In the genomic region with DNA sequence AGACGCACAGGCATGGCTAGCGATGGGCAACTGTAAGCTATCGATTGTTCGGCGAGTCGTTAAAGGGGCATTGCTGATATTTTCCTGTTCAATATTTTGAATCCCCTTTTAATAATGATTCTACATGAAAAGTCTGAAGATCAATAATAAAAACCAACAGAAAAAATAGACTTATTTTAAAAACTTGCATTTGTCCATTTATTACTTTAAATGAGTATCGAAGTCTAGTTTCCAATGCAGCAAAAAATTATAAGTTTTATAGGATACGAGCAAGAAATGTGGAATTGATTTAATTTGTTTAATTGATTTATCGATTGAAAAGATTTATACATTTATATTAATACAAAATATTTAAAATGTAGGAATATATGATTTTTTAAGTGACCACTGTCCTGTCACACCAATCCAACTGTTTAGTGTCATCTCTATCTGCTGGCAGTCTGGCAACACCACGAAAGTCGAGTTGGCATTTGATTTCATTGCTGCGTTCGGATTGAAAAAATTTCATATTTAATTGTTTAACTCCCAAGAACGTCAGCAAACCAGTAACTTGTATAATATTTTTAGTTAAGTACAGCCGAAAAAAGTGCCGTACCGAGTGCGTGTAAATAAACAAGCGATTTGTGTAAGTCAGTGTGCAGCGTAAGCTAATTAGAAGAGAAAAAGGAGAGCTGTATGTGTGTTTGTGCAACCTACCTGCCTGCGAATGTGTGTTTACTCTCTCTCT, we compare ENCODE assay signal across 5 fruit fly cellular contexts.
TF ChIP-seq lines count a peak whose summit lies in the region.

TSS of gene CG1824 (minus strand) at position 15 of the 727 bp plus-strand sequence.
TSS of gene Sec16 (plus strand) at position 438 of the 727 bp plus-strand sequence.

- no peak for TF ChIP-seq CTCF in whole organism, embryonic (GFP tag; optimal IDR thresholded peaks at IDR 0.05; lab: Kevin White, UChicago)

TF ChIP-seq in whole organism, adult, 20 proteins besides CTCF, POLR2A, EP300 and RAD21 (continues in another document):
- TF ChIP-seq CG11617 (GFP tag; optimal IDR thresholded peaks at IDR 0.05; lab: Kevin White, UChicago): peak; percentile 69
- no peak for TF ChIP-seq cic (GFP tag; optimal IDR thresholded peaks at IDR 0.05; lab: Kevin White, UChicago)
- TF ChIP-seq ovo (GFP tag; optimal IDR thresholded peaks at IDR 0.05; lab: Kevin White, UChicago): peak; percentile 60
- TF ChIP-seq tj (GFP tag; optimal IDR thresholded peaks at IDR 0.05; lab: Kevin White, UChicago): peak; percentile 68
- TF ChIP-seq CG1620 (GFP tag; optimal IDR thresholded peaks at IDR 0.05; lab: Kevin White, UChicago): peak; percentile 45
- peak; percentile 61 for TF ChIP-seq CG7101 (tag; optimal IDR thresholded peaks at IDR 0.05; lab: Kevin White, UChicago)
- TF ChIP-seq cnc (optimal IDR thresholded peaks at IDR 0.05; lab: Kevin White, UChicago): no peak
- TF ChIP-seq Crg-1 (GFP tag; optimal IDR thresholded peaks at IDR 0.05; lab: Kevin White, UChicago): peak; percentile 12
- peak; percentile 15 for TF ChIP-seq CG7045 (GFP tag; optimal IDR thresholded peaks at IDR 0.05; lab: Kevin White, UChicago)
- TF ChIP-seq Mnt (GFP tag; optimal IDR thresholded peaks at IDR 0.05; lab: Kevin White, UChicago): no peak
- TF ChIP-seq CG33017 (tag; optimal IDR thresholded peaks at IDR 0.05; lab: Kevin White, UChicago): no peak
- no peak for TF ChIP-seq bab1 (GFP tag; optimal IDR thresholded peaks at IDR 0.05; lab: Kevin White, UChicago)
- peak; percentile 31 for TF ChIP-seq CG14711 (tag; optimal IDR thresholded peaks at IDR 0.05; lab: Kevin White, UChicago)
- TF ChIP-seq CG12768 (GFP tag; optimal IDR thresholded peaks at IDR 0.05; lab: Kevin White, UChicago): no peak
- no peak for TF ChIP-seq Clk (GFP tag; optimal IDR thresholded peaks at IDR 0.05; lab: Kevin White, UChicago)
- no peak for TF ChIP-seq kay (GFP tag; lab: Kevin White, UChicago; ENCODE audit: borderline replicate concordance)

TF ChIP-seq in whole organism, embryonic, 481 proteins besides CTCF, POLR2A, EP300 and RAD21 (continues in another document):
- no peak for TF ChIP-seq CG8089 (GFP tag; optimal IDR thresholded peaks at IDR 0.05; lab: Kevin White, UChicago)
- no peak for TF ChIP-seq wdn (GFP tag; IDR thresholded peaks at IDR 0.05; lab: Robert Waterston, UW)
- no peak for TF ChIP-seq peb (GFP tag; IDR thresholded peaks at IDR 0.05; lab: Robert Waterston, UW)
- TF ChIP-seq grn (GFP tag; optimal IDR thresholded peaks at IDR 0.05; lab: Kevin White, UChicago): no peak
- no peak for TF ChIP-seq pum (GFP tag; optimal IDR thresholded peaks at IDR 0.05; lab: Kevin White, UChicago)
- TF ChIP-seq nmo (GFP tag; optimal IDR thresholded peaks at IDR 0.05; lab: Kevin White, UChicago): peak; percentile 70
- TF ChIP-seq D19B (GFP tag; optimal IDR thresholded peaks at IDR 0.05; lab: Kevin White, UChicago): no peak
- TF ChIP-seq CG9727 (GFP tag; optimal IDR thresholded peaks at IDR 0.05; lab: Kevin White, UChicago): peak; percentile 54
- peak; percentile 56 for TF ChIP-seq CG4424 (GFP tag; optimal IDR thresholded peaks at IDR 0.05; lab: Kevin White, UChicago)
- 0 out of 3 replicates have a peak, but pooled peaks have one; percentile 7 for TF ChIP-seq CG7357 (GFP tag; IDR thresholded peaks at IDR 0.05; lab: Robert Waterston, UW)
- no peak for TF ChIP-seq HHEX (GFP tag; optimal IDR thresholded peaks at IDR 0.05; lab: Kevin White, UChicago)
- TF ChIP-seq Gug (GFP tag; IDR thresholded peaks at IDR 0.05; lab: Robert Waterston, UW): peak; percentile 57; the same call in 2 of the 4 replicates
- TF ChIP-seq Adf1 (GFP tag; IDR thresholded peaks at IDR 0.05; lab: Robert Waterston, UW): no peak
- TF ChIP-seq CG10462 (GFP tag; optimal IDR thresholded peaks at IDR 0.05; lab: Kevin White, UChicago): peak; percentile 16
- TF ChIP-seq Doc2 (GFP tag; IDR thresholded peaks at IDR 0.05; lab: Robert Waterston, UW): no peak
- no peak for TF ChIP-seq NK7.1 (GFP tag; optimal IDR thresholded peaks at IDR 0.05; lab: Kevin White, UChicago)
- no peak for TF ChIP-seq CG11093 (GFP tag; IDR thresholded peaks at IDR 0.05; lab: Robert Waterston, UW)

TF ChIP-seq in whole organism, prepupa, 60 proteins besides CTCF, POLR2A, EP300 and RAD21 (continues in another document):
- TF ChIP-seq net (GFP tag; optimal IDR thresholded peaks at IDR 0.05; lab: Kevin White, UChicago) (peak; percentile 7), CG31627 (GFP tag; optimal IDR thresholded peaks at IDR 0.05; lab: Kevin White, UChicago) (peak; percentile 41), CG8632 (GFP tag; optimal IDR thresholded peaks at IDR 0.05; lab: Kevin White, UChicago) (no peak), CG11294 (GFP tag; IDR thresholded peaks at IDR 0.05; lab: Robert Waterston, UW) (no peak), CG10631 (GFP tag; optimal IDR thresholded peaks at IDR 0.05; lab: Kevin White, UChicago) (peak; percentile 70), Eip93F (GFP tag; optimal IDR thresholded peaks at IDR 0.05; lab: Kevin White, UChicago) (no peak), topi (GFP tag; optimal IDR thresholded peaks at IDR 0.05; lab: Kevin White, UChicago) (no peak), CG11762 (GFP tag; optimal IDR thresholded peaks at IDR 0.05; lab: Kevin White, UChicago; ENCODE audit: insufficient read depth) (no peak), Sox15 (GFP tag; optimal IDR thresholded peaks at IDR 0.05; lab: Kevin White, UChicago) (peak; percentile 36), Lpt (GFP tag; optimal IDR thresholded peaks at IDR 0.05; lab: Kevin White, UChicago) (no peak), spab (GFP tag; optimal IDR thresholded peaks at IDR 0.05; lab: Kevin White, UChicago) (no peak), cyc (GFP tag; optimal IDR thresholded peaks at IDR 0.05; lab: Kevin White, UChicago) (peak; percentile 25), esn (GFP tag; optimal IDR thresholded peaks at IDR 0.05; lab: Kevin White, UChicago) (peak; percentile 41), CG8319 (GFP tag; optimal IDR thresholded peaks at IDR 0.05; lab: Kevin White, UChicago) (no peak), CG6808 (GFP tag; optimal IDR thresholded peaks at IDR 0.05; lab: Kevin White, UChicago) (peak; percentile 23), pdm3 (GFP tag; optimal IDR thresholded peaks at IDR 0.05; lab: Kevin White, UChicago) (peak; percentile 39), Sox102F (GFP tag; optimal IDR thresholded peaks at IDR 0.05; lab: Kevin White, UChicago) (no peak), CG8119 (GFP tag; IDR thresholded peaks at IDR 0.05; lab: Robert Waterston, UW) (no peak)

TF ChIP-seq in whole organism, pupa, 21 proteins besides CTCF, POLR2A, EP300 and RAD21:
- TF ChIP-seq Pif1B (GFP tag; optimal IDR thresholded peaks at IDR 0.05; lab: Kevin White, UChicago) (no peak), CG15710 (tag; optimal IDR thresholded peaks at IDR 0.05; lab: Kevin White, UChicago) (peak; percentile 29), gl (tag; optimal IDR thresholded peaks at IDR 0.05; lab: Kevin White, UChicago) (no peak), CG9948 (tag; optimal IDR thresholded peaks at IDR 0.05; lab: Kevin White, UChicago) (peak; percentile 11), rn (GFP tag; IDR thresholded peaks at IDR 0.05; lab: Robert Waterston, UW) (no peak), fd96Ca (GFP tag; IDR thresholded peaks at IDR 0.05; lab: Robert Waterston, UW) (no peak), Ets98B (GFP tag; IDR thresholded peaks at IDR 0.05; lab: Robert Waterston, UW) (no peak), CG8159 (tag; optimal IDR thresholded peaks at IDR 0.05; lab: Kevin White, UChicago) (peak; percentile 29), CG17806 (tag; optimal IDR thresholded peaks at IDR 0.05; lab: Kevin White, UChicago) (no peak), CG10348 (GFP tag; IDR thresholded peaks at IDR 0.05; lab: Robert Waterston, UW) (no peak), Snoo (tag; optimal IDR thresholded peaks at IDR 0.05; lab: Kevin White, UChicago) (peak; percentile 11)

TF ChIP-seq in whole organism, wandering third instar larva, 38 proteins besides CTCF, POLR2A, EP300 and RAD21 (continues in another document):
- TF ChIP-seq Dfd (GFP tag; optimal IDR thresholded peaks at IDR 0.05; lab: Kevin White, UChicago): no peak
- TF ChIP-seq Hr78 (GFP tag; optimal IDR thresholded peaks at IDR 0.05; lab: Kevin White, UChicago): no peak
- TF ChIP-seq CrebA (GFP tag; optimal IDR thresholded peaks at IDR 0.05; lab: Kevin White, UChicago; ENCODE audit: borderline replicate concordance): no peak
- no peak for TF ChIP-seq lola (GFP tag; optimal IDR thresholded peaks at IDR 0.05; lab: Kevin White, UChicago)
- TF ChIP-seq h (GFP tag; optimal IDR thresholded peaks at IDR 0.05; lab: Kevin White, UChicago): no peak
- TF ChIP-seq Myc (optimal IDR thresholded peaks at IDR 0.05; lab: Kevin White, UChicago): no peak
- no peak for TF ChIP-seq pan (optimal IDR thresholded peaks at IDR 0.05; lab: Kevin White, UChicago)
- TF ChIP-seq foxo (GFP tag; optimal IDR thresholded peaks at IDR 0.05; lab: Kevin White, UChicago): peak in 1 of 2 experiments; percentile 61
- no peak for TF ChIP-seq fru (GFP tag; optimal IDR thresholded peaks at IDR 0.05; lab: Kevin White, UChicago)
- no peak for TF ChIP-seq brk (GFP tag; optimal IDR thresholded peaks at IDR 0.05; lab: Kevin White, UChicago)
- no peak for TF ChIP-seq OdsH (GFP tag; optimal IDR thresholded peaks at IDR 0.05; lab: Kevin White, UChicago)
- no peak for TF ChIP-seq br (GFP tag; optimal IDR thresholded peaks at IDR 0.05; lab: Kevin White, UChicago)
- no peak for TF ChIP-seq Rel (GFP tag; optimal IDR thresholded peaks at IDR 0.05; lab: Kevin White, UChicago)
- no peak for TF ChIP-seq Rel (tag; optimal IDR thresholded peaks at IDR 0.05; lab: Kevin White, UChicago)
- TF ChIP-seq Jra (GFP tag; optimal IDR thresholded peaks at IDR 0.05; lab: Kevin White, UChicago): no peak
- TF ChIP-seq CG9705 (GFP tag; optimal IDR thresholded peaks at IDR 0.05; lab: Kevin White, UChicago): peak; percentile 30
- no peak for TF ChIP-seq dsf (GFP tag; optimal IDR thresholded peaks at IDR 0.05; lab: Kevin White, UChicago; ENCODE audit: borderline replicate concordance)
- TF ChIP-seq Hr83 (GFP tag; optimal IDR thresholded peaks at IDR 0.05; lab: Kevin White, UChicago; ENCODE audit: poor library complexity, severe bottlenecking): peak; percentile 34
- TF ChIP-seq dmrt93B (GFP tag; optimal IDR thresholded peaks at IDR 0.05; lab: Kevin White, UChicago): peak; percentile 54
- peak; percentile 27 for TF ChIP-seq woc (GFP tag; optimal IDR thresholded peaks at IDR 0.05; lab: Kevin White, UChicago)
- no peak for TF ChIP-seq dl (GFP tag; optimal IDR thresholded peaks at IDR 0.05; lab: Kevin White, UChicago; ENCODE audit: insufficient read depth in 1 of 2, partially characterized antibody in 2 of 2)
- peak; percentile 28 for TF ChIP-seq Sp1 (GFP tag; optimal IDR thresholded peaks at IDR 0.05; lab: Kevin White, UChicago)
- no peak for TF ChIP-seq Hnf4 (GFP tag; optimal IDR thresholded peaks at IDR 0.05; lab: Kevin White, UChicago)
- peak; percentile 66 for TF ChIP-seq HLH106 (tag; optimal IDR thresholded peaks at IDR 0.05; lab: Kevin White, UChicago)
- TF ChIP-seq GATAd (GFP tag; optimal IDR thresholded peaks at IDR 0.05; lab: Kevin White, UChicago): no peak
- no peak for TF ChIP-seq sage (GFP tag; optimal IDR thresholded peaks at IDR 0.05; lab: Kevin White, UChicago)
- peak; percentile 19 for TF ChIP-seq sv (GFP tag; optimal IDR thresholded peaks at IDR 0.05; lab: Kevin White, UChicago)
- TF ChIP-seq ey (GFP tag; optimal IDR thresholded peaks at IDR 0.05; lab: Kevin White, UChicago): peak; percentile 12
